Worm (Caenorhabditis elegans): Measurements from ENCODE around the gene W09D10.4.

W09D10.4 gene

ce11 chrIII:10678971-10679370 is 37.0 kb downstream of the W09D10.4 start, which contains the start of gene Y39A1A.16:
Gene Y39A1A.16, plus strand, starts transcription at chrIII:10679271.
- no peak for TF ChIP-seq fkh-6 (tag; optimal IDR thresholded peaks at IDR 0.05)
- no peak for TF ChIP-seq madf-2 (tag; optimal IDR thresholded peaks at IDR 0.05)
- TF ChIP-seq nfya-1 (tag; optimal IDR thresholded peaks at IDR 0.05) = no peak
- TF ChIP-seq ceh-22 (tag; optimal IDR thresholded peaks at IDR 0.05) = no peak
- no peak for TF ChIP-seq ceh-31 (tag; optimal IDR thresholded peaks at IDR 0.05)
- TF ChIP-seq ceh-34 (tag; optimal IDR thresholded peaks at IDR 0.05) = no peak
- no peak for TF ChIP-seq che-1 (tag; optimal IDR thresholded peaks at IDR 0.05)
- no peak for TF ChIP-seq unc-42 (tag; optimal IDR thresholded peaks at IDR 0.05)
- TF ChIP-seq hlh-13 (GFP tag; optimal IDR thresholded peaks at IDR 0.05) = no peak
- no peak for TF ChIP-seq hlh-8 (tag; optimal IDR thresholded peaks at IDR 0.05)
- no peak for TF ChIP-seq K09A11.1 (tag; optimal IDR thresholded peaks at IDR 0.05; ENCODE audit: insufficient read depth)
- TF ChIP-seq fax-1 (tag; optimal IDR thresholded peaks at IDR 0.05) = no peak

ce11 chrIII:10671894-10672293 is 44.1 kb downstream of the W09D10.4 start:
- TF ChIP-seq elt-4 (tag; optimal IDR thresholded peaks at IDR 0.05) (no peak), npax-4 (tag; optimal IDR thresholded peaks at IDR 0.05) (no peak), ceh-19 (GFP tag; optimal IDR thresholded peaks at IDR 0.05) (peak; percentile 44), K09A11.1 (tag; optimal IDR thresholded peaks at IDR 0.05; ENCODE audit: insufficient read depth) (no peak)

- TF ChIP-seq elt-4 (tag; optimal IDR thresholded peaks at IDR 0.05) (no peak), C08G9.2 (tag; optimal IDR thresholded peaks at IDR 0.05) (no peak), ttx-3 (tag; optimal IDR thresholded peaks at IDR 0.05) (no peak), rnt-1 (tag; optimal IDR thresholded peaks at IDR 0.05) (no peak), ceh-19 (GFP tag; optimal IDR thresholded peaks at IDR 0.05) (no peak), pros-1 (tag; optimal IDR thresholded peaks at IDR 0.05) (no peak), ceh-34 (tag; optimal IDR thresholded peaks at IDR 0.05) (no peak), hlh-6 (tag; optimal IDR thresholded peaks at IDR 0.05) (no peak), elt-2 (tag; optimal IDR thresholded peaks at IDR 0.05) (no peak), hlh-13 (GFP tag; optimal IDR thresholded peaks at IDR 0.05) (no peak), pha-4 (tag; optimal IDR thresholded peaks at IDR 0.05) (no peak), unc-55 (GFP tag; optimal IDR thresholded peaks at IDR 0.05) (no peak), F13H6.1 (tag; optimal IDR thresholded peaks at IDR 0.05) (no peak), odd-2 (tag; optimal IDR thresholded peaks at IDR 0.05) (no peak), fax-1 (tag; optimal IDR thresholded peaks at IDR 0.05) (no peak)
These were observed 49.4 kb downstream of the W09D10.4 start for ce11 chrIII:10666640-10667039.
